Worm (Caenorhabditis elegans) whole organism, mixed stage, embryonic: ENCODE data around the gene vang-1.

ENCODE experiments used
- M03D4.4 ChIP-seq: sonication (generic microtip); optimal IDR thresholded peaks from 2 replicates; lab custom pipeline; 2017; ENCODE audit warnings: mild to moderate bottlenecking, missing genetic modification characterization, missing compliant biosample characterization
- bed-3 ChIP-seq: fragments of 200-800 bp; sonication (Bioruptor generic); optimal IDR thresholded peaks from 3 replicates; lab custom pipeline; 2018; ENCODE audit warnings: mild to moderate bottlenecking, missing genetic modification characterization, moderate library complexity, missing compliant biosample characterization
- blmp-1 ChIP-seq: fragments of 150-350 bp; optimal IDR thresholded peaks from 2 replicates; lab custom pipeline; 2014; ENCODE audit warnings: missing biosample characterization, missing genetic modification characterization
- ceh-39 ChIP-seq: fragments of 150-350 bp; optimal IDR thresholded peaks from 2 replicates; lab custom pipeline; 2014; ENCODE audit warnings: missing biosample characterization, missing genetic modification characterization
- ceh-43 ChIP-seq: fragments of 200-800 bp; sonication (Bioruptor generic); optimal IDR thresholded peaks from 2 replicates; lab custom pipeline; 2018; ENCODE audit warnings: mild to moderate bottlenecking, missing genetic modification characterization, moderate library complexity, missing compliant biosample characterization
- ceh-83 ChIP-seq: fragments of 200-800 bp; sonication (Bioruptor generic); optimal IDR thresholded peaks from 2 replicates; lab custom pipeline; 2018; ENCODE audit warnings: mild to moderate bottlenecking, missing genetic modification characterization, missing compliant biosample characterization
- ces-1 ChIP-seq: fragments of 150-350 bp; optimal IDR thresholded peaks from 2 replicates; lab custom pipeline; 2014; ENCODE audit warnings: missing biosample characterization, missing genetic modification reagents, missing genetic modification characterization
- cnd-1 ChIP-seq: fragments of 200-800 bp; sonication (Bioruptor generic); optimal IDR thresholded peaks from 2 replicates; lab custom pipeline; 2018; ENCODE audit warnings: mild to moderate bottlenecking, missing genetic modification characterization, missing compliant biosample characterization
- drap-1 ChIP-seq: fragments of 200-800 bp; sonication (Bioruptor generic); optimal IDR thresholded peaks from 3 replicates; lab custom pipeline; 2018; ENCODE audit warnings: mild to moderate bottlenecking, missing genetic modification characterization, missing compliant biosample characterization
- elt-1 ChIP-seq: sonication (generic microtip); optimal IDR thresholded peaks from 2 replicates; lab custom pipeline; 2017; ENCODE audit warnings: missing genetic modification characterization, mild to moderate bottlenecking, missing compliant biosample characterization, antibody characterized with exemption, moderate library complexity, borderline replicate concordance; ENCODE audit not compliant: insufficient read depth
- elt-3 ChIP-seq: fragments of 150-350 bp; optimal IDR thresholded peaks from 2 replicates; lab custom pipeline; 2014; ENCODE audit warnings: missing biosample characterization, missing genetic modification characterization
- flh-1 ChIP-seq: fragments of 200-800 bp; sonication (Bioruptor generic); optimal IDR thresholded peaks from 2 replicates; lab custom pipeline; 2018; ENCODE audit warnings: mild to moderate bottlenecking, missing genetic modification characterization, moderate library complexity, missing compliant biosample characterization
- ham-2 ChIP-seq: fragments of 200-800 bp; sonication (Bioruptor generic); optimal IDR thresholded peaks from 2 replicates; lab custom pipeline; 2018; ENCODE audit warnings: mild to moderate bottlenecking, missing genetic modification characterization, missing compliant biosample characterization
- hlh-1 ChIP-seq: fragments of 150-350 bp; optimal IDR thresholded peaks from 2 replicates; lab custom pipeline; 2014; ENCODE audit warnings: missing biosample characterization, missing genetic modification reagents, missing genetic modification characterization
- lin-13 ChIP-seq: fragments of 150-350 bp; optimal IDR thresholded peaks from 2 replicates; lab custom pipeline; 2014; ENCODE audit warnings: missing biosample characterization, missing genetic modification characterization
- lin-32 ChIP-seq: fragments of 200-800 bp; sonication (Bioruptor generic); optimal IDR thresholded peaks from 2 replicates; lab custom pipeline; 2018; ENCODE audit warnings: mild to moderate bottlenecking, missing genetic modification characterization, missing compliant biosample characterization
- lsy-2 ChIP-seq: fragments of 150-350 bp; optimal IDR thresholded peaks from 2 replicates; lab custom pipeline; 2014; ENCODE audit warnings: missing biosample characterization, missing genetic modification characterization
- mab-5 ChIP-seq: fragments of 150-350 bp; optimal IDR thresholded peaks from 2 replicates; lab custom pipeline; 2014; ENCODE audit warnings: missing biosample characterization, missing genetic modification characterization
- mep-1 ChIP-seq: fragments of 150-350 bp; optimal IDR thresholded peaks from 2 replicates; lab custom pipeline; 2017; ENCODE audit warnings: missing biosample characterization, missing genetic modification reagents, missing genetic modification characterization, inconsistent platforms
- mls-2 ChIP-seq: sonication (generic microtip); optimal IDR thresholded peaks from 2 replicates; lab custom pipeline; 2016; ENCODE audit warnings: mild to moderate bottlenecking, missing genetic modification characterization, moderate library complexity, missing compliant biosample characterization
- nhr-12 ChIP-seq: fragments of 150-350 bp; optimal IDR thresholded peaks from 2 replicates; lab custom pipeline; 2014; ENCODE audit warnings: missing biosample characterization, missing genetic modification characterization
- nhr-2 ChIP-seq: fragments of 150-350 bp; optimal IDR thresholded peaks from 2 replicates; lab custom pipeline; 2014; ENCODE audit warnings: missing biosample characterization, missing genetic modification characterization
- nhr-237 ChIP-seq: fragments of 150-350 bp; optimal IDR thresholded peaks from 2 replicates; lab custom pipeline; 2014; ENCODE audit warnings: missing biosample characterization, missing genetic modification characterization
- nhr-28 ChIP-seq: fragments of 150-350 bp; optimal IDR thresholded peaks from 2 replicates; lab custom pipeline; 2014; ENCODE audit warnings: missing biosample characterization, missing genetic modification characterization
- nhr-76 ChIP-seq: sonication (generic microtip); optimal IDR thresholded peaks from 2 replicates; lab custom pipeline; 2017; ENCODE audit warnings: missing biosample characterization, missing genetic modification characterization
- pha-4 ChIP-seq: fragments of 150-350 bp; optimal IDR thresholded peaks from 2 replicates; lab custom pipeline; 2018; ENCODE audit warnings: missing biosample characterization, missing genetic modification reagents, missing genetic modification characterization
- sem-2 ChIP-seq: fragments of 200-800 bp; sonication (Bioruptor generic); optimal IDR thresholded peaks from 2 replicates; lab custom pipeline; 2018; ENCODE audit warnings: mild to moderate bottlenecking, missing genetic modification characterization, missing compliant biosample characterization
- snpc-4 ChIP-seq: fragments of 150-350 bp; optimal IDR thresholded peaks from 2 replicates; lab custom pipeline; 2014; ENCODE audit warnings: missing biosample characterization, missing genetic modification characterization
- sptf-1 ChIP-seq: sonication (generic microtip); optimal IDR thresholded peaks from 2 replicates; lab custom pipeline; 2017; ENCODE audit warnings: mild to moderate bottlenecking, missing genetic modification characterization, moderate library complexity, missing compliant biosample characterization
- tbx-8 ChIP-seq: fragments of 200-800 bp; sonication (Bioruptor generic); optimal IDR thresholded peaks from 2 replicates; lab custom pipeline; 2018; ENCODE audit warnings: mild to moderate bottlenecking, missing genetic modification characterization, moderate library complexity, missing compliant biosample characterization
- unc-120 ChIP-seq: sonication (generic microtip); optimal IDR thresholded peaks from 2 replicates; lab custom pipeline; 2017; ENCODE audit warnings: missing genetic modification characterization, missing compliant biosample characterization; ENCODE audit not compliant: poor library complexity, severe bottlenecking
- unc-39 ChIP-seq: fragments of 150-350 bp; optimal IDR thresholded peaks from 2 replicates; lab custom pipeline; 2014; ENCODE audit warnings: missing biosample characterization, missing genetic modification characterization
- unc-62 ChIP-seq: fragments of 150-350 bp; optimal IDR thresholded peaks from 2 replicates; lab custom pipeline; 2014; ENCODE audit warnings: missing biosample characterization, missing genetic modification reagents, missing genetic modification characterization
- zip-8 ChIP-seq: fragments of 150-350 bp; optimal IDR thresholded peaks from 2 replicates; lab custom pipeline; 2014; ENCODE audit warnings: missing biosample characterization, missing genetic modification characterization
- ztf-11 ChIP-seq: fragments of 150-350 bp; optimal IDR thresholded peaks from 2 replicates; lab custom pipeline; 2014; ENCODE audit warnings: missing biosample characterization, missing genetic modification characterization

Gene vang-1

DNA sequence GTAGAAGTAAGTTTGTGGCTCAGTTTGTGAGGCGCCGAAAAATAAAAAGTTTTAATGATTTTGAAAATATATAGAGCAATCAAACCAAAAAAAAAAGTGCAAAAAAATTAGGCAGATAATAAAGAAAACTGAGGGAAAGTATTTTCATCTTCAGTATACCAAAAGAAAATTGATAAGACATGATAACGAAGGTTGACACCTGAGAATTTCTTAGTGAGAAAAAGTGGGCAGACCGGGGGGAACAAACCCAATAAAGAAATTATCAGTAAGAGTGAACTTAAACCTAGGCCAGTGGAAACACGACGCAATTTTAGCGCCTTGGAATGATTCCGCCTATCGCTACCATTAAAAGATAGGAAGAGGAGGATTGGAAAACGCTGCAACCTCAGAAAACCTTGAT lies 47.0 kb upstream of the vang-1 start:
- TF ChIP-seq nhr-237 (tag; lab: Kevin White, UChicago) (no peak), blmp-1 (no peak), snpc-4 (tag; lab: Kevin White, UChicago) (no peak), elt-3 (no peak), ceh-83 (no peak), mep-1 (tag; lab: Kevin White, UChicago) (no peak)

DNA sequence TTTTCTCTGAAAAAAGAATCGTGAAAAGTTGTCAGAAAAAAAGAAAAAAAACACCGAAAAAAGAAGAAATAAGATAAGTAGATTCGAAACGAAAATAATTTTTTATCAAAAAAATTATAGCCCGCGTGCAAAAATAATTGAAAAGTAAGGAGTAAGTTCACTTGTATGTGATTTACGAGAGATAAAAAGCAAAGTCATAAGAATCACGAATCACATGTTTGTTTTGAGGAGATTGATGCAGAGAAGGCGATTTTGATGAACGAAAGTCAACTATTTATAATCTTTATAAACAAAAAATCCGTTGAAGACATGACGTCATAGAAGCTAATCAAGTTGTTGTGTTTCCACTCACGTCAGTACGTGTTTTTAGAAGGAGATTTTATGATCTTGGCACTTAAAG lies 45.4 kb upstream of the vang-1 start, which contains the start of gene Y71H10B.1:
Gene Y71H10B.1 (minus strand): TSS at position 6 of the 400 bp plus-strand sequence.
- no peak for TF ChIP-seq elt-3
- TF ChIP-seq snpc-4 (tag; lab: Kevin White, UChicago): no peak
- TF ChIP-seq sem-2 (GFP tag; lab: Kevin White, UChicago): no peak
- TF ChIP-seq ces-1 (GFP tag; lab: Kevin White, UChicago): no peak
- TF ChIP-seq bed-3 (GFP tag; lab: Kevin White, UChicago): no peak
- no peak for TF ChIP-seq mab-5 (tag; lab: Kevin White, UChicago)
- no peak for TF ChIP-seq cnd-1 (tag; lab: Kevin White, UChicago)
- TF ChIP-seq nhr-28 (tag; lab: Kevin White, UChicago): no peak
- TF ChIP-seq elt-1 (tag; lab: Kevin White, UChicago): no peak
- TF ChIP-seq flh-1: no peak
- no peak for TF ChIP-seq mls-2 (tag; lab: Kevin White, UChicago)
- TF ChIP-seq nhr-12: no peak
- TF ChIP-seq tbx-8: no peak
- no peak for TF ChIP-seq ztf-11 (tag; lab: Kevin White, UChicago)
- TF ChIP-seq zip-8 (tag; lab: Kevin White, UChicago): no peak
- TF ChIP-seq pha-4: no peak
- TF ChIP-seq nhr-237 (tag; lab: Kevin White, UChicago): no peak
- TF ChIP-seq hlh-1 (tag; lab: Kevin White, UChicago): no peak
- no peak for TF ChIP-seq lin-13 (tag; lab: Kevin White, UChicago)

DNA sequence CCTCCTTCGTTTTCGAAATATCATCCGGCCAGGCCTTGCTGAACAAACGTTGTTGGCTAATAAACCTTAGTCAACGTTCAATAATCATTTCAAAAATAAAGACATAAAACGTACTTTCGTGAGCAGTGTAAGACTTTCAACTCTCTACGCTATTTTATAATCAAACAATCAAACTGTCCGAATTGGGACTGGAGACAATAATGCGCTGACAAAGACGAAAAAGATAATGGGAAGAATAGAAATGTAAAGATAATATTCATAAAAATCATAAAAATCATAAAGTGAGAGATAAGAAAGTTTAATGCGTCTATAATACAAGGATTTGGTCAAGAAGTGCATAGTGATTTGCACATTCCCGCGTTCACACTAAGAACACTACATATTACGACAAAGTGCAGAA lies 43.9 kb upstream of the vang-1 start:
- TF ChIP-seq ceh-83 (no peak), hlh-1 (tag; lab: Kevin White, UChicago) (no peak), ham-2 (GFP tag; lab: Kevin White, UChicago) (no peak), nhr-237 (tag; lab: Kevin White, UChicago) (no peak), blmp-1 (no peak), unc-62 (GFP tag; lab: Kevin White, UChicago) (no peak), pha-4 (no peak), elt-1 (tag; lab: Kevin White, UChicago) (no peak), ceh-43 (GFP tag; lab: Kevin White, UChicago) (no peak), M03D4.4 (tag; lab: Kevin White, UChicago) (no peak), flh-1 (no peak), snpc-4 (tag; lab: Kevin White, UChicago) (no peak), unc-120 (tag; lab: Kevin White, UChicago) (no peak)
- TF ChIP-seq, all 35 proteins: peak for 0

- TF ChIP-seq snpc-4 (tag; lab: Kevin White, UChicago): no peak
- no peak for TF ChIP-seq ces-1 (GFP tag; lab: Kevin White, UChicago)
- no peak for TF ChIP-seq nhr-237 (tag; lab: Kevin White, UChicago)
- peak; percentile 48 for TF ChIP-seq ceh-83
- TF ChIP-seq ceh-39 (tag; lab: Kevin White, UChicago): no peak
- TF ChIP-seq, all 35 proteins: peak for 1
These were observed 42.1 kb upstream of the vang-1 start for ce11 chrX:2843508-2843907.

- TF ChIP-seq ceh-39 (tag; lab: Kevin White, UChicago) (no peak), tbx-8 (no peak), mab-5 (tag; lab: Kevin White, UChicago) (no peak), snpc-4 (tag; lab: Kevin White, UChicago) (no peak), drap-1 (peak; percentile 77), cnd-1 (tag; lab: Kevin White, UChicago) (peak; percentile 34), nhr-237 (tag; lab: Kevin White, UChicago) (peak; percentile 69), bed-3 (GFP tag; lab: Kevin White, UChicago) (peak; percentile 29), mls-2 (tag; lab: Kevin White, UChicago) (peak; percentile 90), sptf-1 (tag; lab: Kevin White, UChicago) (peak; percentile 76), hlh-1 (tag; lab: Kevin White, UChicago) (no peak), elt-1 (tag; lab: Kevin White, UChicago) (no peak), nhr-76 (tag; lab: Kevin White, UChicago) (no peak), lin-32 (no peak), sem-2 (GFP tag; lab: Kevin White, UChicago) (no peak), unc-39 (no peak), ham-2 (GFP tag; lab: Kevin White, UChicago) (peak; percentile 77), unc-62 (GFP tag; lab: Kevin White, UChicago) (peak; percentile 72), ceh-43 (GFP tag; lab: Kevin White, UChicago) (peak; percentile 38), lsy-2 (peak; percentile 42), ceh-83 (peak; percentile 34), ztf-11 (tag; lab: Kevin White, UChicago) (peak; percentile 2), zip-8 (tag; lab: Kevin White, UChicago) (no peak), nhr-28 (tag; lab: Kevin White, UChicago) (no peak), blmp-1 (peak; percentile 65), ces-1 (GFP tag; lab: Kevin White, UChicago) (peak; percentile 61), nhr-2 (no peak), mep-1 (tag; lab: Kevin White, UChicago) (peak; percentile 70), elt-3 (no peak), M03D4.4 (tag; lab: Kevin White, UChicago) (peak; percentile 77), lin-13 (tag; lab: Kevin White, UChicago) (peak; percentile 61), unc-120 (tag; lab: Kevin White, UChicago) (peak; percentile 92), nhr-12 (no peak), pha-4 (peak; percentile 48), flh-1 (peak; percentile 37)
- TF ChIP-seq, all 35 proteins: peak for 20
These were observed 33.2 kb upstream of the vang-1 start, which contains the start of gene kin-29 for ce11 chrX:2852388-2852908. TSS of gene kin-29 (minus strand) at chrX:2852438.
